Fruit fly (Drosophila melanogaster) whole organism, larva: Measurements from ENCODE around the gene Asator.

Source experiments
- noc ChIP-seq: fragments of 200-800 bp; sonication (Bioruptor generic); optimal IDR thresholded peaks from 3 replicates; lab custom pipeline; 2019; ENCODE audit warnings: missing biosample characterization, mild to moderate bottlenecking, missing genetic modification characterization, moderate library complexity

Asator gene

DNA sequence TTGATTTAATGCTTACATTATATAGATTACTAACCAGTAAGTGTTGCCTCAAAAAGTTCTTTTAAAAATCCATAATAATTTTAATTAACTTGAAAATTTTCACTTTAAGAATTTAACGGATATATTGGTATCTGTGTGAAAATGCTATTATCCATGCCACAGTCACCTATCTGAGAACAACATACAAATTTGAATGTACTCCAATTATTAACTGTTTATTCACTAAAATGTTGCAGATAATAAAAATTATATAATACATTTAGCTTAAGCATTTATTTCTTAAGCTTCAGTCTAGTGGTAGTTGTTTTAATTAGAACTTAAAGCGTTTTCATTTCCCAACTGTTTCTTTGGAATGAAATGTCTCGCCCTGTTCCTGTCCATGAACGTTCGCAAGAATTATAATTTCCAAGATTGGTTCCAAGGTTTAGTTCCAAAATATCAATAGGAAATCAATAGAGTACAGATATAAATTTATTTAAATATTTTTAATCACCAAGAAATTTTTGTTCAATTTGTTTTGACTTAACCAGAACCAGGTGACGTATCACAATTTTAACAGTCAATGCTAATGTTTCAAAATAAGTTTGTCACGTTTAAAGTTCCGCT is 43.6 kb downstream of the Asator start, which contains the start of gene CaMKI:
Gene CaMKI, plus strand, starts transcription at position 392 of the 606 bp plus-strand sequence.
- TF ChIP-seq noc, result no peak

DNA sequence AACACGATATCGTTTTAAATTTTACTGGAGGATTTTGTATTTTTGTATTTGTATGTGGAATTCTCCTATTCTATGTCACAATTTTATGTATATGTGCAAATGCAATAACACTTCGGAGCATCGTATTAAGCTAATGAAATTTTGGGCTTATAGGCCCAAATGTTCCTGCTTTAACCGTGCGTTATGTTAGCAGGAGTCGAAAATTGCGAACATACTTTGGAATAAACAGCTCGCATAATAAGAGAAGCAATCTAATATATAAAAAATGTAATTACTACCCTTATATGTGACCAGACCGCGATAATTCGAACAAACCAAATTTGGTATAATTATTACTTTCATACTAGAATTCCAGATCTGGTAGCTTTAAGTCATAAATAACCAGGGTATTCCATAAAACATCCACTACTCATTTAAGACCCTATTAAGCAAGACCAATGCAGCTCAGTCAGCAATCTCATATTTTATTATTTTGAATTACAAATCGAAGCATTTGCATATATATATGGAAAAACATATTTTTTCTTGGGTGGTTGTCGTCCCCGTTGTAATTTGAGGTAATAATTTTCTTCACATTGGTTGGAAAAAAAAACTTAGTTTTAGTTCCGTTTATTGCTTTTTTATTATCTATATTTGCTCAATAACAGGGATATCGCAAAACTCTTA is 45.1 kb downstream of the Asator start, which contains the start of gene lgs:
Gene lgs, minus strand, starts transcription at position 320 of the 666 bp plus-strand sequence.
- TF ChIP-seq noc, result no peak

- TF ChIP-seq noc, result no peak
These were observed 54.4 kb downstream of the Asator start for dm6 chr4:434355-434754.

- no peak for TF ChIP-seq noc
These were observed 59.3 kb downstream of the Asator start for dm6 chr4:429500-429899.

dm6 chr4:428256-428655 is 60.5 kb downstream of the Asator start:
- TF ChIP-seq noc, result no peak

DNA sequence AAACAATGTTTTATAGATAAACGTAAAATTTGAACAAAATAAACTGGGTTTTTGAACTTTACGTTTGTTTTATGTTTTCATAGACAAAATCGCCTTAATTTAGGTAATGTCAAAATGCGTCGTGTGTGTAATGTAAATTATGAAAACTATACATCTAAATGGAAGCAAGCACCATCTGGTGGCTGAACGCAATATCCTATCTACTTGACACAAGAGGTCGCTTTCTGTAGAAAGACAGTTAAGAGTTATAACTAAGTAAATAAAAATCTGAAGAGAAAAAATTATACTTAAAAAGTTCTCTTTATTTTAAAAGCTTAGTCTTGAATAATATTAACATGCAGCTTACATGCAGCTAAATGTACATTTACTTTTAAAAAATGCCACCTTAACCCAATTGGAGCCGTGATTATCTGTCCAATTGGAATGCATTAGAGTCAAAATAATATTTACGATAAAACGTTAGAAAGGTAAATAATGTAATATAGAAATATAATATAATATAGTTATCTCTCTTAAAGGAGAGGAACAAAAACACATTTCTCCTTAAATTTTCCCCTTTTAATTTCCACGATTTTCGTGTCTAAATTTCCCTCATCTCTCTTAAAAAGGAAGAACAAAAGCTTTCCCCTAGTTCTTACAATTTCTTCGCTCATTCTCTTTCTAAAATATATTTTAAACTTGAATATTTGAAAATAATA is 64.0 kb downstream of the Asator start:
- no peak for TF ChIP-seq noc

DNA sequence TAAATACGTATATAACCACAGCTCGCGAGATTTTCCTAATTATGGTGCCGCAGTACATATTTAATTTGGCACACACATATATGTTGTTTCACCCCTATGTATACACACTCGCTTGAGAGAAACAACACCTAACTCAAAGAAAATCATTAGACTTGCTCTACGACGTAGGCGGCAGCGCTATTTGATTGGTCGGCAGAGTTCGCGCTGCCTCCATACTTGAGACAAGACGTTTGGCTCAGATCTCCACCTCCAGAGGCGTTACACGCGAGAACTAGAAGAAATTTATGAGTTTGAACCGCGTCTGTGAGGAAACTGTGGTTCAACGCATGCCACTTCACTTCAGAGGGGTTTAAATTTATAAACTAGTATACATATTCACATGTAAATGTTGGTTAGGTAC is 65.5 kb downstream of the Asator start:
- TF ChIP-seq noc, result no peak

DNA sequence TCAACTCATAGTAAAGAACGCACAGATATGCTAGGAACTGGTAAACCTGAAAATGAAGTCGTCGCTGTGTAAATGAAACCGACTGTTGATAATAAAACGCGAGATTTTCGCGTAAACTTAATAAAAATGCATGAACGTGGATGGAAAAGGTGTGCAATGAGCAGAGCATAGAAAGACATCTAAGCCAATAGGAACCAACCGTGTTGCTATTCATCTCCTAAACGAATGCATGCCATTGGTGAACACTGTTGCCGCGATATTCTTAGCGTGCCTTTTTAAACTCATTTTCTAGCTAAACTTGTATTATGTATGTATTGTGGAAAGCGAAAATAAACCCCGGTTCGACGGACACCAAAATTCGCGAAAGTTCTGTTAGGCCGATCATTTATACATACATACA is 67.0 kb downstream of the Asator start:
- no peak for TF ChIP-seq noc

- TF ChIP-seq noc, result no peak
These were observed 67.8 kb downstream of the Asator start for dm6 chr4:421025-421424.
